Worm (Caenorhabditis elegans): ENCODE data around the gene ztf-13.

ztf-13 gene

DNA sequence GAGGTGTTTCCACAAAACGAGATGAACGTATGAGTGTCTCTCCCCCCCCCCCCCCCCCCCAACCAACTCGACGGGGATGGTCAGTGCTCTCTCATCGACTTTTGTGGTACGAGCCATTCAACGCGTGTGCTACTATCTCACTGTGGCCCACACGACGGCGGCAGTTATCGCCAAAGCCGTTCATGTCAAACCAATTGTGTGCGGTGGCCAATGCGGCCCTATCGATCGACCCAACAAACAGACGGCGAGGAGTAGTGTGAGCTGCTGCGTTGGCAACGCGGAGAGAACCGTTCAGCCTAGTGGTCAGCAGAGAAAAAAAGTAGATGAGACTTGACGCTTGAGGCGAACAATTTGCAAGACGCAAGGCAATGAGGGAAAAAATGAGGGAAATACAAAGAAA is 842 bp upstream of the ztf-13 start (continued):
- TF ChIP-seq daf-16 (GFP tag; optimal IDR thresholded peaks at IDR 0.05) (no peak), daf-16 (tag; optimal IDR thresholded peaks at IDR 0.05) (peak; percentile 5), zip-11 (GFP tag; IDR thresholded peaks at IDR 0.05) (no peak), F10B5.3 (tag; optimal IDR thresholded peaks at IDR 0.05) (no peak), egl-43 (GFP tag; IDR thresholded peaks at IDR 0.05) (peak; percentile 58; the same call in 1 of the 2 replicates), nhr-41 (GFP tag; IDR thresholded peaks at IDR 0.05) (no peak), cey-2 (tag; optimal IDR thresholded peaks at IDR 0.05; ENCODE audit: borderline replicate concordance, insufficient read depth) (no peak), ctbp-1 (GFP tag; IDR thresholded peaks at IDR 0.05) (no peak), hlh-11 (tag; optimal IDR thresholded peaks at IDR 0.05) (peak; percentile 32), zfp-3 (GFP tag; conservative IDR thresholded peaks at IDR 0.05) (no peak), hlh-30 (tag; optimal IDR thresholded peaks at IDR 0.05; ENCODE audit: insufficient read depth) (peak; percentile 7), hmg-1.1 (GFP tag; IDR thresholded peaks at IDR 0.05) (0 out of 2 replicates have a peak, but pooled peaks have one; percentile 39), pha-4 (GFP tag; IDR thresholded peaks at IDR 0.05) (no peak), pha-4 (tag; optimal IDR thresholded peaks at IDR 0.05) (no peak), ceh-62 (tag; optimal IDR thresholded peaks at IDR 0.05) (no peak), ZK546.5 (tag; optimal IDR thresholded peaks at IDR 0.05) (no peak), arid-1 (GFP tag; conservative IDR thresholded peaks at IDR 0.05) (no peak), nhr-42 (GFP tag; IDR thresholded peaks at IDR 0.05) (no peak), ceh-82 (tag; optimal IDR thresholded peaks at IDR 0.05) (no peak), ceh-28 (tag; optimal IDR thresholded peaks at IDR 0.05) (peak; percentile 10), F49E8.2 (tag; optimal IDR thresholded peaks at IDR 0.05; ENCODE audit: borderline replicate concordance) (no peak)

DNA sequence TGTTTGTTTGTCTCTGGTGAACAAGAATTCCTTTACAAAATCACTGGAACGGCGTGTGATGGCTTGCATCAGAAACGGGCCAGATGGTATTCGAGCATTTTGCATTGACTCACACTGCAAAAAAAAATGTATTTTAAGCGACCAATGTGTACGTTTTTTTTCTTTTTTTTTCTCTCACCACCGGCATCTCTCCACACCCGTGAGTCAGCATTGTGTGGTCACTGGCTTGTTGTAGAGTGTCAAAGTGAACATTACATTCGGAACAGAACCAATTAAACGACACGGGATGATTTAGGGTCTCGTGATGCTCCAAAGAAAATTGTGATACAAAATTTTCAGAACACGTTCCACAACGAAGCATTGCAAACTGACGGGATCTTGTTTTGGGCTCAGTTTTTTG is 413 bp downstream of the ztf-13 start:
- TF ChIP-seq zip-11 (GFP tag; IDR thresholded peaks at IDR 0.05) (no peak), pha-4 (GFP tag; IDR thresholded peaks at IDR 0.05) (no peak), pha-4 (tag; optimal IDR thresholded peaks at IDR 0.05) (peak; percentile 83), set-16 (GFP tag; IDR thresholded peaks at IDR 0.05) (no peak), mep-1 (tag; optimal IDR thresholded peaks at IDR 0.05) (peak; percentile 3), nhr-28 (tag; optimal IDR thresholded peaks at IDR 0.05) (peak; percentile 7), dmd-9 (GFP tag; IDR thresholded peaks at IDR 0.05) (no peak), ztf-11 (tag; optimal IDR thresholded peaks at IDR 0.05) (no peak), daf-12 (tag; optimal IDR thresholded peaks at IDR 0.05) (no peak), skn-1 (tag; optimal IDR thresholded peaks at IDR 0.05) (no peak), lin-15B (tag; optimal IDR thresholded peaks at IDR 0.05) (no peak), nhr-102 (tag; optimal IDR thresholded peaks at IDR 0.05) (no peak), nhr-6 (tag; optimal IDR thresholded peaks at IDR 0.05) (peak; percentile 67), hlh-30 (tag; optimal IDR thresholded peaks at IDR 0.05; ENCODE audit: insufficient read depth) (peak; percentile 72), fkh-10 (GFP tag; optimal IDR thresholded peaks at IDR 0.05) (no peak), ama-1 (optimal IDR thresholded peaks at IDR 0.05) (no peak), tra-1 (GFP tag; IDR thresholded peaks at IDR 0.05) (0 out of 2 replicates have a peak, but pooled peaks have one; percentile 23), lsy-2 (tag; optimal IDR thresholded peaks at IDR 0.05) (peak in 1 of 2 experiments; percentile 20), T26A8.4 (GFP tag; IDR thresholded peaks at IDR 0.05) (0 out of 2 replicates have a peak, but pooled peaks have one; percentile 17), ctbp-1 (GFP tag; IDR thresholded peaks at IDR 0.05) (no peak), spr-3 (GFP tag; optimal IDR thresholded peaks at IDR 0.05) (no peak), nhr-48 (tag; optimal IDR thresholded peaks at IDR 0.05) (no peak), arid-1 (GFP tag; conservative IDR thresholded peaks at IDR 0.05) (no peak), F44E2.7 (GFP tag; IDR thresholded peaks at IDR 0.05) (no peak), Y105C5A.15 (GFP tag; IDR thresholded peaks at IDR 0.05) (no peak), hlh-11 (tag; optimal IDR thresholded peaks at IDR 0.05) (peak; percentile 37), daf-8 (GFP tag; IDR thresholded peaks at IDR 0.05) (no peak), mes-2 (tag; optimal IDR thresholded peaks at IDR 0.05; ENCODE audit: poor library complexity, severe bottlenecking) (peak; percentile 63), dve-1 (tag; optimal IDR thresholded peaks at IDR 0.05; ENCODE audit: insufficient read depth) (peak; percentile 28), Y75B8A.6 (GFP tag; IDR thresholded peaks at IDR 0.05) (no peak), unc-62 (GFP tag; optimal IDR thresholded peaks at IDR 0.05 in 1 of 2) (peak in 1 of 2 experiments; percentile 18), unc-62 (tag; optimal IDR thresholded peaks at IDR 0.05) (no peak), duxl-1 (tag; optimal IDR thresholded peaks at IDR 0.05; ENCODE audit: poor library complexity) (no peak), F49E8.2 (tag; optimal IDR thresholded peaks at IDR 0.05; ENCODE audit: borderline replicate concordance) (no peak), lin-1 (GFP tag; IDR thresholded peaks at IDR 0.05) (no peak)
